Worm (Caenorhabditis elegans) whole organism, L1 larva: Measurements from ENCODE around the gene spe-49.
A peak's percentile ranks its signal among the peaks of the same experiment; 100 is the strongest.

Experiments used
- C04F5.9 ChIP-seq: sonication (generic microtip); optimal IDR thresholded peaks from 2 replicates; lab custom pipeline; 2016; ENCODE audit warnings: missing genetic modification characterization, missing compliant biosample characterization
- C16A3.4 ChIP-seq: fragments of 150-350 bp; optimal IDR thresholded peaks from 2 replicates; lab custom pipeline; 2014; ENCODE audit warnings: missing biosample characterization, missing genetic modification characterization
- Y116A8C.19 ChIP-seq: sonication (generic microtip); optimal IDR thresholded peaks from 2 replicates; lab custom pipeline; 2016; ENCODE audit warnings: missing compliant biosample characterization, missing genetic modification characterization, borderline replicate concordance
- aly-2 ChIP-seq: fragments of 150-350 bp; optimal IDR thresholded peaks from 2 replicates; lab custom pipeline; 2014; ENCODE audit warnings: missing biosample characterization, missing genetic modification characterization
- ama-1 ChIP-seq: fragments of 150-350 bp; optimal IDR thresholded peaks from 2 replicates; lab custom pipeline; 2014
- ceh-63 ChIP-seq: fragments of 200-800 bp; sonication (Bioruptor generic); optimal IDR thresholded peaks from 2 replicates; lab custom pipeline; 2018; ENCODE audit warnings: mild to moderate bottlenecking, missing genetic modification characterization, missing compliant biosample characterization
- ceh-82 ChIP-seq, 3 experiments: fragments of 150-350 bp in 1 of 3; sonication (generic microtip) in 2 of 3; optimal IDR thresholded peaks; 2 replicates each; lab custom pipeline; 2014 to 2017; ENCODE audit warnings: missing biosample characterization in 3 of 3, missing genetic modification characterization in 3 of 3
- ceh-88 ChIP-seq: fragments of 200-800 bp; sonication (Bioruptor generic); IDR thresholded peaks from 2 replicates; pipeline ENCODE4 v1.3.6; 2022; ENCODE audit warnings: missing genetic modification characterization, missing compliant biosample characterization
- ceh-90 ChIP-seq: sonication (generic microtip); optimal IDR thresholded peaks from 2 replicates; lab custom pipeline; 2016; ENCODE audit warnings: missing genetic modification characterization, missing compliant biosample characterization
- ces-1 ChIP-seq: fragments of 150-350 bp; optimal IDR thresholded peaks from 2 replicates; lab custom pipeline; 2014; ENCODE audit warnings: missing biosample characterization, missing genetic modification reagents, missing genetic modification characterization
- dsc-1 ChIP-seq: sonication (generic microtip); optimal IDR thresholded peaks from 2 replicates; lab custom pipeline; 2016; ENCODE audit warnings: mild to moderate bottlenecking, missing genetic modification characterization, missing compliant biosample characterization
- efl-1 ChIP-seq, 4 experiments: fragments of 150-350 bp; optimal IDR thresholded peaks in 3 of 4; peaks in 1 of 4; 1 replicate in 1 of 4; 2 replicates in 3 of 4; lab custom pipeline; 2014; ENCODE audit warnings: missing biosample characterization in 2 of 4, missing genetic modification characterization in 2 of 4, missing genetic modification reagents in 2 of 4
- efl-3 ChIP-seq: fragments of 200-800 bp; sonication (Bioruptor generic); optimal IDR thresholded peaks from 2 replicates; lab custom pipeline; 2018; ENCODE audit warnings: mild to moderate bottlenecking, missing genetic modification characterization, missing compliant biosample characterization
- egl-13 ChIP-seq: sonication (generic microtip); optimal IDR thresholded peaks from 2 replicates; lab custom pipeline; 2016; ENCODE audit warnings: missing genotype, missing genetic modification reagents, missing genetic modification characterization, missing compliant biosample characterization
- elt-3 ChIP-seq, 6 experiments: fragments of 150-350 bp in 1 of 6; sonication (generic microtip); optimal IDR thresholded peaks; 2 replicates each; lab custom pipeline; 2017 to 2018; ENCODE audit warnings: missing biosample characterization in 6 of 6, missing genetic modification characterization in 6 of 6, inconsistent platforms in 1 of 6
- fkh-10 ChIP-seq: sonication (generic microtip); optimal IDR thresholded peaks from 2 replicates; lab custom pipeline; 2017; ENCODE audit warnings: missing biosample characterization, missing genetic modification reagents, missing genetic modification characterization
- fkh-4 ChIP-seq: sonication (generic microtip); optimal IDR thresholded peaks from 2 replicates; lab custom pipeline; 2016; ENCODE audit warnings: missing compliant biosample characterization, missing genetic modification characterization, borderline replicate concordance
- fos-1 ChIP-seq: fragments of 150-350 bp; optimal IDR thresholded peaks from 2 replicates; lab custom pipeline; 2014; ENCODE audit warnings: missing biosample characterization, missing genetic modification characterization
- grh-1 ChIP-seq: fragments of 200-800 bp; sonication (Bioruptor generic); IDR thresholded peaks from 2 replicates; pipeline ENCODE4 v1.3.6; 2022; ENCODE audit warnings: missing genetic modification reagents, missing genetic modification characterization, missing compliant biosample characterization
- hpl-2 ChIP-seq: fragments of 150-350 bp; optimal IDR thresholded peaks from 2 replicates; lab custom pipeline; 2014; ENCODE audit warnings: missing biosample characterization, missing genetic modification reagents, missing genetic modification characterization
- jun-1 ChIP-seq: fragments of 150-350 bp; optimal IDR thresholded peaks from 2 replicates; lab custom pipeline; 2014; ENCODE audit warnings: missing biosample characterization, missing genetic modification reagents, missing genetic modification characterization
- lin-14 ChIP-seq: fragments of 200-800 bp; sonication (Bioruptor generic); optimal IDR thresholded peaks from 2 replicates; lab custom pipeline; 2018; ENCODE audit warnings: mild to moderate bottlenecking, missing genetic modification characterization, moderate library complexity, missing compliant biosample characterization
- lin-35 ChIP-seq, 2 experiments: fragments of 150-350 bp; optimal IDR thresholded peaks; 2 replicates each; lab custom pipeline; 2014; ENCODE audit warnings: missing biosample characterization in 2 of 2, missing genetic modification characterization in 2 of 2, missing genetic modification reagents in 2 of 2
- mab-9 ChIP-seq: fragments of 200-800 bp; sonication (Bioruptor generic); IDR thresholded peaks from 2 replicates; pipeline ENCODE4 v1.3.6; 2022; ENCODE audit warnings: missing genetic modification reagents, missing genetic modification characterization, missing compliant biosample characterization
- mdl-1 ChIP-seq, 2 experiments: fragments of 150-350 bp; optimal IDR thresholded peaks; 2 replicates each; lab custom pipeline; 2014 to 2017; ENCODE audit warnings: missing biosample characterization in 2 of 2, missing genetic modification characterization in 2 of 2, inconsistent platforms in 1 of 2
- mep-1 ChIP-seq: fragments of 150-350 bp; optimal IDR thresholded peaks from 2 replicates; lab custom pipeline; 2014; ENCODE audit warnings: missing biosample characterization, missing genetic modification characterization
- nhr-11 ChIP-seq: fragments of 150-350 bp; optimal IDR thresholded peaks from 2 replicates; lab custom pipeline; 2014; ENCODE audit warnings: missing biosample characterization, missing genetic modification characterization
- nhr-12 ChIP-seq: sonication (generic microtip); optimal IDR thresholded peaks from 2 replicates; lab custom pipeline; 2017; ENCODE audit warnings: missing biosample characterization, missing genetic modification characterization
- nhr-19 ChIP-seq: fragments of 200-800 bp; sonication (Bioruptor generic); conservative IDR thresholded peaks from 2 replicates; pipeline ENCODE4 v1.3.6; 2022; ENCODE audit warnings: missing genetic modification characterization, missing compliant biosample characterization
- nhr-20 ChIP-seq: sonication (generic microtip); optimal IDR thresholded peaks from 2 replicates; lab custom pipeline; 2016; ENCODE audit warnings: mild to moderate bottlenecking, missing genetic modification characterization, missing compliant biosample characterization
- nhr-237 ChIP-seq: fragments of 150-350 bp; optimal IDR thresholded peaks from 2 replicates; lab custom pipeline; 2014; ENCODE audit warnings: missing biosample characterization, missing genetic modification characterization
- nhr-28 ChIP-seq: fragments of 150-350 bp; optimal IDR thresholded peaks from 2 replicates; lab custom pipeline; 2014; ENCODE audit warnings: missing biosample characterization, missing genetic modification characterization
- nhr-47 ChIP-seq: sonication (generic microtip); optimal IDR thresholded peaks from 2 replicates; lab custom pipeline; 2016; ENCODE audit warnings: mild to moderate bottlenecking, missing genetic modification characterization, moderate library complexity, missing compliant biosample characterization
- nhr-71 ChIP-seq: sonication (generic microtip); optimal IDR thresholded peaks from 2 replicates; lab custom pipeline; 2016; ENCODE audit warnings: mild to moderate bottlenecking, missing genetic modification characterization, moderate library complexity, missing compliant biosample characterization
- nhr-76 ChIP-seq: sonication (generic microtip); optimal IDR thresholded peaks from 2 replicates; lab custom pipeline; 2017; ENCODE audit warnings: missing biosample characterization, missing genetic modification characterization
- nhr-77 ChIP-seq: fragments of 150-350 bp; optimal IDR thresholded peaks from 2 replicates; lab custom pipeline; 2014; ENCODE audit warnings: missing biosample characterization, missing genetic modification characterization
- nhr-90 ChIP-seq: sonication (generic microtip); optimal IDR thresholded peaks from 2 replicates; lab custom pipeline; 2016; ENCODE audit warnings: mild to moderate bottlenecking, missing genetic modification characterization, missing compliant biosample characterization; ENCODE audit not compliant: poor library complexity
- pax-3 ChIP-seq: fragments of 200-800 bp; sonication (Bioruptor generic); optimal IDR thresholded peaks from 2 replicates; lab custom pipeline; 2018; ENCODE audit warnings: mild to moderate bottlenecking, missing genetic modification characterization, moderate library complexity, missing compliant biosample characterization
- pqm-1 ChIP-seq: sonication (generic microtip); optimal IDR thresholded peaks from 3 replicates; lab custom pipeline; 2017; ENCODE audit warnings: missing biosample characterization, missing genetic modification characterization
- rnt-1 ChIP-seq: sonication (generic microtip); optimal IDR thresholded peaks from 2 replicates; lab custom pipeline; 2016; ENCODE audit warnings: mild to moderate bottlenecking, missing genetic modification characterization, moderate library complexity, missing compliant biosample characterization
- skn-1 ChIP-seq: fragments of 150-350 bp; optimal IDR thresholded peaks from 2 replicates; lab custom pipeline; 2014; ENCODE audit warnings: missing biosample characterization, missing genetic modification characterization
- snpc-4 ChIP-seq: fragments of 150-350 bp; optimal IDR thresholded peaks from 2 replicates; lab custom pipeline; 2014; ENCODE audit warnings: missing biosample characterization, missing genetic modification characterization
- snu-23 ChIP-seq: sonication (generic microtip); optimal IDR thresholded peaks from 2 replicates; lab custom pipeline; 2016; ENCODE audit warnings: missing genetic modification characterization, missing compliant biosample characterization
- sup-37 ChIP-seq: fragments of 200-800 bp; sonication (Bioruptor generic); optimal IDR thresholded peaks from 2 replicates; lab custom pipeline; 2018; ENCODE audit warnings: mild to moderate bottlenecking, missing genetic modification characterization, missing compliant biosample characterization
- swsn-7 ChIP-seq: sonication (generic microtip); optimal IDR thresholded peaks from 2 replicates; lab custom pipeline; 2016; ENCODE audit warnings: missing genetic modification characterization, missing compliant biosample characterization
- tlp-1 ChIP-seq: fragments of 150-350 bp; optimal IDR thresholded peaks from 2 replicates; lab custom pipeline; 2014; ENCODE audit warnings: missing biosample characterization, missing genetic modification characterization
- unc-30 ChIP-seq: sonication (generic microtip); optimal IDR thresholded peaks from 2 replicates; lab custom pipeline; 2017; ENCODE audit warnings: missing biosample characterization, missing genetic modification characterization
- unc-62 ChIP-seq: fragments of 150-350 bp; optimal IDR thresholded peaks from 2 replicates; lab custom pipeline; 2014; ENCODE audit warnings: missing biosample characterization, missing genetic modification reagents, missing genetic modification characterization
- unc-86 ChIP-seq: sonication (generic microtip); optimal IDR thresholded peaks from 2 replicates; lab custom pipeline; 2016; ENCODE audit warnings: missing genetic modification characterization, missing compliant biosample characterization
- unc-98 ChIP-seq: fragments of 200-800 bp; sonication (Bioruptor generic); IDR thresholded peaks from 2 replicates; pipeline ENCODE4 v1.3.6; 2022; ENCODE audit warnings: missing genetic modification characterization, missing compliant biosample characterization
- vab-15 ChIP-seq: sonication (generic microtip); optimal IDR thresholded peaks from 2 replicates; lab custom pipeline; 2017; ENCODE audit warnings: missing genotype, mild to moderate bottlenecking, missing genetic modification characterization, missing compliant biosample characterization
- zip-4 ChIP-seq: fragments of 200-800 bp; sonication (Bioruptor generic); optimal IDR thresholded peaks from 2 replicates; lab custom pipeline; 2018; ENCODE audit warnings: mild to moderate bottlenecking, missing genetic modification characterization, moderate library complexity, missing compliant biosample characterization

spe-49 gene

ce11 chrV:6267237-6267812 lies 13.8 kb upstream of the spe-49 start, which contains the start of gene mrck-1 (continued):
- TF ChIP-seq ceh-63 (GFP tag; lab: Kevin White, UChicago) (peak; percentile 20), nhr-77 (tag; lab: Kevin White, UChicago) (peak; percentile 84), elt-3 (tag; optimal IDR thresholded peaks at IDR 0.05; lab: Kevin White, UChicago) (peak; percentile 24 to 95 (median 68)), ces-1 (GFP tag; lab: Kevin White, UChicago) (peak; percentile 95), nhr-71 (peak; percentile 97), efl-3 (GFP tag; lab: Kevin White, UChicago) (no peak), snu-23 (GFP tag; lab: Kevin White, UChicago) (peak; percentile 97), C04F5.9 (peak; percentile 53), tlp-1 (tag; lab: Kevin White, UChicago) (no peak), egl-13 (tag; lab: Kevin White, UChicago) (peak; percentile 85), snpc-4 (peak; percentile 81), fkh-4 (peak; percentile 87), fkh-10 (GFP tag; lab: Kevin White, UChicago) (peak; percentile 65), mdl-1 (tag; optimal IDR thresholded peaks at IDR 0.05; lab: Kevin White, UChicago) (peak; percentile 12 to 87), mep-1 (peak; percentile 98), jun-1 (peak; percentile 81), unc-98 (no peak), efl-1 (optimal IDR thresholded peaks at IDR 0.05; lab: Kevin White, UChicago) (peak; percentile 87 to 88), efl-1 (GFP tag; optimal IDR thresholded peaks at IDR 0.05 in 1 of 2; lab: Kevin White, UChicago) (peak; percentile 78 to 98), rnt-1 (tag; lab: Kevin White, UChicago) (peak; percentile 96), ceh-82 (tag; optimal IDR thresholded peaks at IDR 0.05; lab: Kevin White, UChicago) (peak; percentile 92 to 97 (median 93)), dsc-1 (peak; percentile 99), nhr-28 (tag; lab: Kevin White, UChicago) (no peak), nhr-237 (tag; lab: Kevin White, UChicago) (peak; percentile 21), grh-1 (peak; percentile 89), ceh-88 (peak; percentile 74), ama-1 (lab: Kevin White, UChicago) (peak; percentile 76), sup-37 (GFP tag; lab: Kevin White, UChicago) (peak; percentile 64), fos-1 (tag; lab: Kevin White, UChicago) (peak; percentile 89), lin-35 (GFP tag; optimal IDR thresholded peaks at IDR 0.05; lab: Kevin White, UChicago) (peak; percentile 83 to 91), ceh-90 (tag; lab: Kevin White, UChicago) (no peak), swsn-7 (peak; percentile 97), nhr-11 (tag; lab: Kevin White, UChicago) (peak; percentile 53), C16A3.4 (tag; lab: Kevin White, UChicago) (peak; percentile 97), nhr-19 (peak; percentile 92), hpl-2 (GFP tag; lab: Kevin White, UChicago) (peak; percentile 30), nhr-47 (peak; percentile 96), skn-1 (peak; percentile 87), unc-86 (tag; lab: Kevin White, UChicago) (peak; percentile 90), pqm-1 (tag; lab: Kevin White, UChicago) (no peak), mab-9 (GFP tag; lab: Robert Waterston, UW) (peak; percentile 75), Y116A8C.19 (tag; lab: Kevin White, UChicago) (no peak), nhr-20 (peak; percentile 97), pax-3 (tag; lab: Kevin White, UChicago) (peak; percentile 25), zip-4 (GFP tag; lab: Kevin White, UChicago) (peak; percentile 73), nhr-76 (tag; lab: Kevin White, UChicago) (peak; percentile 5), unc-30 (tag; lab: Kevin White, UChicago) (no peak), nhr-90 (tag; lab: Kevin White, UChicago) (peak; percentile 92), vab-15 (tag; lab: Kevin White, UChicago) (peak; percentile 94), aly-2 (peak; percentile 88), lin-14 (GFP tag; lab: Kevin White, UChicago) (peak; percentile 99), unc-62 (GFP tag; lab: Kevin White, UChicago) (no peak), nhr-12 (tag; lab: Kevin White, UChicago) (no peak)
